Worm (Caenorhabditis elegans) whole organism, young adult: Measurements from ENCODE around the gene F25B5.5.

ENCODE experiments used
- B0336.3 ChIP-seq: fragments of 200-800 bp; sonication (Bioruptor generic); IDR thresholded peaks from 2 replicates; pipeline ENCODE4 v1.3.6; 2022; ENCODE audit warnings: missing genetic modification characterization, missing compliant biosample characterization
- F10E7.11 ChIP-seq: sonication (generic microtip); optimal IDR thresholded peaks from 2 replicates; lab custom pipeline; 2017; ENCODE audit warnings: mild to moderate bottlenecking, missing genetic modification characterization, moderate library complexity, missing compliant biosample characterization
- F52B5.7 ChIP-seq: sonication (generic microtip); optimal IDR thresholded peaks from 2 replicates; lab custom pipeline; 2016; ENCODE audit warnings: mild to moderate bottlenecking, missing genetic modification characterization, missing compliant biosample characterization
- athp-1 ChIP-seq: sonication (generic microtip); optimal IDR thresholded peaks from 2 replicates; lab custom pipeline; 2017; ENCODE audit warnings: mild to moderate bottlenecking, missing genetic modification characterization, missing compliant biosample characterization
- efl-1 ChIP-seq: fragments of 150-350 bp; optimal IDR thresholded peaks from 2 replicates; lab custom pipeline; 2014; ENCODE audit warnings: missing biosample characterization, missing genetic modification reagents, missing genetic modification characterization
- ets-4 ChIP-seq: fragments of 200-800 bp; sonication (Bioruptor generic); optimal IDR thresholded peaks from 2 replicates; lab custom pipeline; 2018; ENCODE audit warnings: mild to moderate bottlenecking, missing genetic modification characterization, missing compliant biosample characterization
- hlh-12 ChIP-seq: sonication (generic microtip); optimal IDR thresholded peaks from 2 replicates; lab custom pipeline; 2016; ENCODE audit warnings: missing genetic modification characterization, missing compliant biosample characterization
- lsl-1 ChIP-seq: fragments of 200-800 bp; sonication (Bioruptor generic); optimal IDR thresholded peaks from 2 replicates; lab custom pipeline; 2018; ENCODE audit warnings: mild to moderate bottlenecking, missing genetic modification characterization, moderate library complexity, missing compliant biosample characterization
- madf-6 ChIP-seq: fragments of 200-800 bp; sonication (Bioruptor generic); IDR thresholded peaks from 2 replicates; pipeline ENCODE4 v1.3.6; 2022; ENCODE audit warnings: missing genetic modification reagents, missing genetic modification characterization, missing compliant biosample characterization
- rec-8 ChIP-seq, 2 experiments: sonication (generic microtip); optimal IDR thresholded peaks; 2 replicates each; lab custom pipeline; 2016; ENCODE audit warnings: mild to moderate bottlenecking in 2 of 2, missing genetic modification characterization in 2 of 2, missing genetic modification reagents in 2 of 2, missing genotype in 2 of 2, missing biosample characterization in 1 of 2, missing compliant biosample characterization in 1 of 2, moderate library complexity in 1 of 2
- snpc-4 ChIP-seq, 5 experiments: fragments of 150-350 bp in 1 of 5; sonication (generic microtip) in 4 of 5; optimal IDR thresholded peaks; 2 replicates each; lab custom pipeline; 2014 to 2018; ENCODE audit warnings: missing genetic modification characterization in 5 of 5, missing biosample characterization in 3 of 5, antibody characterized with exemption in 2 of 5, mild to moderate bottlenecking in 2 of 5, missing compliant biosample characterization in 2 of 5, missing genotype in 2 of 5, moderate library complexity in 2 of 5, missing genetic modification reagents in 1 of 5
- tlf-1 ChIP-seq: fragments of 200-800 bp; sonication (Bioruptor generic); optimal IDR thresholded peaks from 2 replicates; lab custom pipeline; 2018; ENCODE audit warnings: mild to moderate bottlenecking, missing genetic modification characterization, missing compliant biosample characterization

DNA sequence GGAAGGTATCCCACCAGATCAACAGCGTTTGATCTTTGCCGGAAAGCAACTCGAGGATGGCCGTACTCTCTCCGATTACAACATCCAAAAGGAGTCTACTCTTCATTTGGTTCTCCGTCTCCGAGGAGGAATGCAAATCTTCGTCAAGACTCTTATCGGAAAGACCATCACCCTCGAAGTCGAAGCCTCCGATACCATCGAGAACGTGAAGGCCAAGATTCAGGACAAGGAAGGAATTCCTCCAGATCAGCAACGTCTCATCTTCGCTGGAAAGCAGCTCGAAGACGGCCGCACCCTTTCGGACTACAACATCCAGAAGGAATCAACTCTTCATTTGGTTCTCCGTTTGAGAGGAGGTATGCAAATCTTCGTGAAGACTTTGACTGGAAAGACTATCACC, 3.8 kb downstream of the F25B5.5 start:
- TF ChIP-seq madf-6 (GFP tag; lab: Robert Waterston, UW) (no peak), F52B5.7 (tag; lab: Kevin White, UChicago) (no peak), tlf-1 (no peak), ets-4 (GFP tag; lab: Kevin White, UChicago) (no peak), hlh-12 (tag; lab: Kevin White, UChicago) (no peak), B0336.3 (GFP tag; lab: Robert Waterston, UW) (no peak), lsl-1 (GFP tag; lab: Kevin White, UChicago) (no peak), efl-1 (GFP tag; lab: Kevin White, UChicago) (no peak), athp-1 (tag; lab: Kevin White, UChicago) (no peak), rec-8 (tag; optimal IDR thresholded peaks at IDR 0.05; lab: Kevin White, UChicago) (no peak), snpc-4 (GFP tag; optimal IDR thresholded peaks at IDR 0.05; lab: Kevin White, UChicago) (no peak), snpc-4 (tag; optimal IDR thresholded peaks at IDR 0.05; lab: Kevin White, UChicago) (no peak), F10E7.11 (tag; lab: Kevin White, UChicago) (no peak)
